Worm (Caenorhabditis elegans) whole organism, midembryonic: ENCODE data around the gene T10F2.5.

Experiments
- T22C8.4 ChIP-seq: fragments of 200-800 bp; sonication (Bioruptor generic); IDR thresholded peaks from 2 replicates; pipeline ENCODE4 v1.3.6; 2022; ENCODE audit warnings: missing genetic modification characterization, missing compliant biosample characterization
- cog-1 ChIP-seq: sonication (generic microtip); optimal IDR thresholded peaks from 2 replicates; lab custom pipeline; 2016; ENCODE audit warnings: missing genetic modification characterization, missing compliant biosample characterization
- flt-1 ChIP-seq: fragments of 200-800 bp; sonication (Bioruptor generic); IDR thresholded peaks from 2 replicates; pipeline ENCODE4 v1.3.6; 2022; ENCODE audit warnings: missing genetic modification characterization, missing compliant biosample characterization
- klf-2 ChIP-seq: fragments of 200-800 bp; sonication (Bioruptor generic); conservative IDR thresholded peaks from 2 replicates; pipeline ENCODE4 v1.3.6; 2022; ENCODE audit warnings: missing genetic modification reagents, missing genetic modification characterization, missing compliant biosample characterization
- med-1 ChIP-seq: sonication (generic microtip); optimal IDR thresholded peaks from 2 replicates; lab custom pipeline; 2017; ENCODE audit warnings: missing genetic modification characterization, mild to moderate bottlenecking, missing compliant biosample characterization, antibody characterized with exemption, missing genetic modification reagents; ENCODE audit not compliant: insufficient read depth
- ref-1 ChIP-seq: fragments of 200-800 bp; sonication (Bioruptor generic); conservative IDR thresholded peaks from 2 replicates; pipeline ENCODE4 v1.3.6; 2022; ENCODE audit warnings: missing genetic modification reagents, missing genetic modification characterization, missing compliant biosample characterization
- tab-1 ChIP-seq: fragments of 200-800 bp; sonication (Bioruptor generic); IDR thresholded peaks from 2 replicates; pipeline ENCODE4 v1.3.6; 2022; ENCODE audit warnings: missing genetic modification characterization, missing compliant biosample characterization
- ztf-23 ChIP-seq: fragments of 200-800 bp; sonication (Bioruptor generic); IDR thresholded peaks from 2 replicates; pipeline ENCODE4 v1.3.6; 2022; ENCODE audit warnings: missing genetic modification reagents, missing genetic modification characterization, missing compliant biosample characterization
- ztf-29 ChIP-seq: fragments of 200-800 bp; sonication (Bioruptor generic); IDR thresholded peaks from 2 replicates; pipeline ENCODE4 v1.3.6; 2022; ENCODE audit warnings: missing genetic modification reagents, missing genetic modification characterization, missing compliant biosample characterization

Gene T10F2.5

DNA sequence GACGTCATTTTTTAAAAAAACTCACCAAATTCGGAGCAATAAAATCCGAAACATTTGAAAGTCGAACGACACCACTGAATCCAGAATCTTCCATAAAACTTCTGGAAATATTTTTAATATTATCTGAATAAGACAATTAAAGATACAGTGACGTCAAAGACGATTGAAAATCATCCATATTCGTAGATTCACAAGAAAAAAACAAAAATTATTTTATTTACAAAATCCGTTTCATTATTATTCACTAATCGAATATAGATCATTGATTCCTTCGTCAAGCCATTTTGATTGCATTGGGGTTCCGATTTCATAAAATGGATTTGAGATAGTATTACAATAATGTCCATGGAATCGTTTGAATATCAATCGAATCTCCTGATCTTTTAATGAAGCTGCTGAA lies 731 bp downstream of the T10F2.5 start, which contains the start of gene oxy-4:
Gene oxy-4 (minus strand): TSS at position 101 of the 400 bp plus-strand sequence.
- TF ChIP-seq flt-1 (no peak), ref-1 (GFP tag; lab: Robert Waterston, UW) (no peak), T22C8.4 (GFP tag; lab: Robert Waterston, UW) (no peak), ztf-29 (no peak), med-1 (no peak), cog-1 (tag; lab: Kevin White, UChicago) (no peak), tab-1 (GFP tag; lab: Robert Waterston, UW) (no peak), ztf-23 (GFP tag; lab: Robert Waterston, UW) (no peak), klf-2 (no peak)

DNA sequence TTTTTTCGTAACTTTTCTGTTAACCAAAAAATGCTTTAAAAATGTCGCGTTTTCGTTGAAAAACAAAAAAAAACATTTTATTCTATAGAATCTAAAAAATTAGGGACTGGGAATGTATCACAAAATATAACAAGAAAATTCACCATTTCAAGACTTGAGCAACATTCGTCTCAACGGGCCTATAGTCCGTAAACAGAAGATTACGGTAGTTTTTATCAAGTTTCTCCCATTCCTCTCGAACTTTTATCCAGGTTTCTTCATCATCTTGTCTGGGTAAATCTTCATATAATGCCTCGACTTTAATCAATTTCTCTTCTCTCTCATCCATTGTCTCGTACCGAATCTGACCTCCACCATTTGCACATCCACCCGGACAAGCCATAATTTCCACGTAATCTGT lies 4.0 kb downstream of the T10F2.5 start:
- TF ChIP-seq T22C8.4 (GFP tag; lab: Robert Waterston, UW) (no peak), ref-1 (GFP tag; lab: Robert Waterston, UW) (no peak), ztf-29 (no peak), cog-1 (tag; lab: Kevin White, UChicago) (no peak), flt-1 (no peak), klf-2 (no peak), tab-1 (GFP tag; lab: Robert Waterston, UW) (no peak), ztf-23 (GFP tag; lab: Robert Waterston, UW) (no peak), med-1 (no peak)

DNA sequence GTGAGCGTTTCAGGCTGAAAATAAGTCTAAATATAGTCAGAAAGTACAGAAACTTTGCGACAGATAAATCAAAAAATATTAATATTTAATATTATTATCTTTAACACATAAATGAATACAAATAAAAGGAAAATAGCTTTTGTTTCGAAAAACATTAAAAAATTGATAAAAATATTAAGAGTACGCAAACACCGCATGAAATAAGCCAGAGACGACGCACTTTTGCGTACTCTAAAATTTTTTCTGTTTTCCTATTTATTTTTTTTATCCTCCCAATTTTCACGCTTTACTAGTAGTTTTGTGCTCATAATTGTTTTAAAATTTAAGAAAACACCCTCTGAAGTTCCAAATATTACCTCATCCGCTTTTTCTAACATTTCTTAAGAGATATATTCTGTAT lies 6.3 kb downstream of the T10F2.5 start, which contains the start of the genes rbm-42 and grwd-1:
Gene rbm-42 (minus strand): TSS at position 93 of the 400 bp plus-strand sequence.
Gene grwd-1 (plus strand): TSS at position 328 of the 400 bp plus-strand sequence.
- TF ChIP-seq cog-1 (tag; lab: Kevin White, UChicago) (peak; percentile 2), tab-1 (GFP tag; lab: Robert Waterston, UW) (no peak), klf-2 (no peak), ref-1 (GFP tag; lab: Robert Waterston, UW) (no peak), ztf-23 (GFP tag; lab: Robert Waterston, UW) (peak; percentile 36; the same call in 1 of the 2 replicates)

DNA sequence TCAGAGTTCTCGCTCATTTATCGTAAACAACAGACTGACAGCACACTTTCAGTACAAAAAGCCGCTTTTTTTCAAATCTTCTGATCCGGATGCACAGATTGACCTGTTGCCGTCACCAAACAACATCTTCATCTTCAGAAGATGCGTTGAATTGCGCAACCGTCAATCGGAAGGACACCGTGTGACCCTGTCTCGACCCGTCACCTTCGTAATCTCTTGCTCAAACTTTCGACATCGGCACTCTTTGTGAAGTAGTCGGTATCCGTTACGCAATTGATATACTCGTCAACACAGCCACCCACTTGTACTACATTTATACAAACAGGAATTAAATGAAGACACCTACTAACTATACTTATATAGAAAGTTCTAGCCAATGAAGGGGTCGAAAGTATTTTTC lies 8.4 kb downstream of the T10F2.5 start:
- no peak for TF ChIP-seq T22C8.4 (GFP tag; lab: Robert Waterston, UW)
- TF ChIP-seq ztf-29: no peak
- no peak for TF ChIP-seq tab-1 (GFP tag; lab: Robert Waterston, UW)
- no peak for TF ChIP-seq ztf-23 (GFP tag; lab: Robert Waterston, UW)
- TF ChIP-seq cog-1 (tag; lab: Kevin White, UChicago): no peak
- TF ChIP-seq flt-1: no peak
- no peak for TF ChIP-seq klf-2
- TF ChIP-seq ref-1 (GFP tag; lab: Robert Waterston, UW): no peak
- no peak for TF ChIP-seq med-1

DNA sequence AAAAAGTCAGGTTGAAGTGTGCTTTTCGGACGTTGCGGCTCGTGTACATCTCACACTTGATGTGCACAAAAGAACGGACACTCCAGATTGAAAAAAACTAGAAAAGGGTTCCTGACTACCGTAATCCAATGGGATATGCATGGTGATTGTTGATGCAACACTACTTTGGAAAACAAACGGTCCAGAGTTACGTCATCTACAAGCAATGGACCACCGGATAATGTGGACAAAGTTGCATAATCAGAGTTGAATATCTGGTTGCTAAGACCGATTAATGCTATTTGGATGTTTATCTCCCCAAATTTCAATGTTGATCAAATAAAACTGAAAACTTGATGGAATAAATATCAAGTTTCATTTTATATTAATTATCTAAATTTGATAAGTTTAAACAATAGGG lies 9.4 kb downstream of the T10F2.5 start:
- TF ChIP-seq klf-2: no peak
- TF ChIP-seq tab-1 (GFP tag; lab: Robert Waterston, UW): no peak

DNA sequence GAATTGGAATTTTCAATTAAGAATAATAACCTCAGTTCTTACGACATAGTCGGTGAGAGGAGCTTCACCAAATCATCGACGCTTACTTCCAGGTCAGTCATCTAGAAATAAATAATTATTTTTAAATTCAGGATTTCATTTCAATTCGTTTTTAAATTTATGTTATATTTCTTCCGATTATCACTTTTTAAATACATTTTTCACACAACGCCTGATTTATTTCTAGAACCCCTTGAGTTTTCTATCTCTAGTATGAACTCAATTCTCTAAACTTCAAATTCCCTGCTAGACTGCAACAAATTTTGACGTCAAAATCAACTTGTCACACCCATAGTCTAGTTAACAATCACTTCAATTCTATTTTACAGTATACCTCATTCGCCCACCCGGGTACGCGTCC lies 9.9 kb downstream of the T10F2.5 start, which contains the start of gene Y54H5A.2:
Gene Y54H5A.2 (minus strand): TSS at position 101 of the 400 bp plus-strand sequence.
- TF ChIP-seq cog-1 (tag; lab: Kevin White, UChicago) (no peak), med-1 (no peak), ztf-29 (no peak), ref-1 (GFP tag; lab: Robert Waterston, UW) (no peak), flt-1 (no peak), tab-1 (GFP tag; lab: Robert Waterston, UW) (no peak), ztf-23 (GFP tag; lab: Robert Waterston, UW) (no peak), klf-2 (no peak), T22C8.4 (GFP tag; lab: Robert Waterston, UW) (no peak)

DNA sequence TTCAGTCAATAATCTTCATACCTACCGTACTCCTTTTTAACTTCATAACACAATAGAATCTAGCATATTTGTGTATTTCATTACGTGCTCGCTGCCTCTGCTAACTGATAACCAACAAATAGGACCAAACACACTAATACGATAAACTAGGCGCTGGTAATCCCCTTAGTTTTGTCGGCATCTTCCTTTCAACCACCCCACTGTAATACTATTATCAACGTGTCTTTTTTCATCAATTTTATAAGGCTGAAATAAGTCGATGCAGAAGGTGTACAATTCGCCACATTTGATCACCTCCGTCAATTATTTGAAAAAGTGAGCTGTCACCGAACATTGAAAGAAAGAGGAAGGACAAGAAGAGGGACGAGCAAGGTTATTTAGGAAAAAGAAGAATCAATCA lies 12.0 kb downstream of the T10F2.5 start:
- no peak for TF ChIP-seq med-1
- TF ChIP-seq ztf-29: no peak
- no peak for TF ChIP-seq ref-1 (GFP tag; lab: Robert Waterston, UW)
- no peak for TF ChIP-seq T22C8.4 (GFP tag; lab: Robert Waterston, UW)
- TF ChIP-seq tab-1 (GFP tag; lab: Robert Waterston, UW): no peak
- TF ChIP-seq cog-1 (tag; lab: Kevin White, UChicago): no peak
- TF ChIP-seq flt-1: no peak
- no peak for TF ChIP-seq ztf-23 (GFP tag; lab: Robert Waterston, UW)
- no peak for TF ChIP-seq klf-2

DNA sequence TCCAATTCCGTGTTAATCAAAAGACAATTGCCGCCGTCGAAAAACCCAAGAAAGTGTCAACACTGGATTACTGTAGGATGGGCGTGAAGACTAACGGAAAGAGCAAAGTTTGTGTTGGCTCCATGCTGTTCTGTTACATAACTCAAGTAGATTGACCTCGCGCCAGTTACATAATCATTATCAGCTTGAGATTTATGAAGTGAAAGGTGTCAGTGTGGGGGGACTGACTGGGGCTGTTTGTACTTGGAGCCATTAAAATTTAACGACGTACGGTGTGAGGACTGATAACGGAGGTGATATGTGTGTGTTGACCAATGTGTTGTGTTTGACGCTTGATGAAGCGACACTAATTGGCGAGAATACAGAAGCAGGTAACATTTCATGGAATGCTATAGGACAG lies 12.7 kb downstream of the T10F2.5 start:
- TF ChIP-seq T22C8.4 (GFP tag; lab: Robert Waterston, UW) (no peak), ztf-29 (no peak), med-1 (no peak), ref-1 (GFP tag; lab: Robert Waterston, UW) (no peak), ztf-23 (GFP tag; lab: Robert Waterston, UW) (no peak), tab-1 (GFP tag; lab: Robert Waterston, UW) (no peak), klf-2 (no peak), flt-1 (no peak), cog-1 (tag; lab: Kevin White, UChicago) (no peak)

DNA sequence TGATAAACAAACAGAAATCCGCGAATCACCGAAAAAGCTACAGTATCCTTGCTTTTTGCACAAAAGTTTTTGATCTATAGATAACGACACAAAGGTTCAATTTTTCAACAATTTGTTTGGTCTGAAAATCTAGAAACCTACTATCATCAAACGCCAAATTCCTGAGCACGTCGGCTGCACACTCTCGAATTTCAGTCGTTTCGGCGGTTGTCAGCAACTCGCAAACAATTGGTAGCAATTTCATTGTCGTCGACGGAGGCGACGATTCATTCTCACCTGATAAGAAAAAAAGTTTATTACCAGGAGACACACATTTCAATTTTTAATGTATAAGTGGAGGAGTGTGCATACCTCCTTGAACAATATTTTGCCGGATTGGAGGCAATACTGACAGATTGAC lies 13.5 kb downstream of the T10F2.5 start:
- TF ChIP-seq cog-1 (tag; lab: Kevin White, UChicago): no peak
- TF ChIP-seq ztf-23 (GFP tag; lab: Robert Waterston, UW): no peak

DNA sequence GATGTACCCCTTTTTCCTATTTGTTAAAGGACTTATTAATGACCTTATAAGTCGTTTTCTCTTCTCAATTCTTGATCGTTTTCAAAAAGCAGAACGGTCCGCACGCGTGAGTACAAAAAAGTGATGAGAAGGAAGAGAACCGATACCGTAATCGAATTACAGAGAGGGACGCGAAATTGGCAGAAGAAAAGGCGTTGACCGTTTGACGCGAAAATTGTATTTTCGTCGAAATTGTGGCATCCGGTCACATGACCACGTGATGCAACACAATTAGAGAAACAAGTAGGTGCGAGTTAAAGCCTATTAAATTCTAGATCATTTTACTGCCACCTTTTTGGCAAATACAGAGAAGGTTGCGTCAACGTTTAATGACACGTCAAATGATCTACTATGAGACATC lies 15.2 kb downstream of the T10F2.5 start:
- no peak for TF ChIP-seq klf-2

DNA sequence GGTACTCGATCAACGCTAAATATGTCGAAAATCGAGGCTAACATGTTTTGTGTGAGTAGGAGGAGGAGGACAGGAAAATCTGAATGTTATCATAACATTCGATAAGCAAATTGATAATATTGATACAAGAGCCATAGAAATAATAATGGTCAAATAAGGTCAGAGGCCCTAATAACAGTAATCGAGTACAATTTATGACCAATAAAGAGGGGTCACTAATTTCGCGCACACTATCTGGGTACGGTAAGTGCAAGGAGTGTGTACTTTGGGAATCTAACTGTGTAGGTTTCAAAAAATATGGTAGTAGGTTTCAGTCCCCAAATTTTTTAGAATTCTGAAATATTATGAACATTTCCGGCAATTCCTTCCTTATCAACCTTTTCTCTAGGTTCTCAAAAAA lies 15.9 kb downstream of the T10F2.5 start:
- no peak for TF ChIP-seq klf-2
- no peak for TF ChIP-seq T22C8.4 (GFP tag; lab: Robert Waterston, UW)
- TF ChIP-seq ref-1 (GFP tag; lab: Robert Waterston, UW): no peak
- TF ChIP-seq med-1: no peak
